Worm (Caenorhabditis elegans): ENCODE results near the gene abu-7.

DNA sequence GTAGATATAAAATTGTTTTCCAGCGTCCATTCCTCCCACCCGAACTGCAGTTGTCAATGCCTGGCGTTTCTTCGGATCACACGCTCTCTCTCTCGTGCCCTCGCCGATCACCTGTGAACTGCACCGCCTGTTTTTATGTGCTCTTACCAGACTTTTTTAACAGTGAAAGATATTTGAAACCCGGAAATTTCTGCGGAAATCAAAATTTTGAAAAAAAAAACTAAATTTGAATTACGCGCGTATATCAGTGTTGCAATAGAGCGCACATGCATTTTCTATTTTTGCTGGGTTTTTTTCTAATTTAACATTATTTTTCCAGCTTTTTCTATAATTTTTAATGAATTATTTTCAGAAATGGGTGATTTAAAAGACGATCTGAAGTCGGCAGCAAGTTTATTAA is 39.5 kb upstream of the abu-7 start, which contains the start of gene ttc-37:
- TF ChIP-seq him-1 (tag; optimal IDR thresholded peaks at IDR 0.05) (no peak), dao-5 (tag; optimal IDR thresholded peaks at IDR 0.05) (no peak)
